Worm (Caenorhabditis elegans): ENCODE results near the gene F15H10.9.
A peak's percentile ranks its signal among the peaks of the same experiment; 100 is the strongest.

DNA sequence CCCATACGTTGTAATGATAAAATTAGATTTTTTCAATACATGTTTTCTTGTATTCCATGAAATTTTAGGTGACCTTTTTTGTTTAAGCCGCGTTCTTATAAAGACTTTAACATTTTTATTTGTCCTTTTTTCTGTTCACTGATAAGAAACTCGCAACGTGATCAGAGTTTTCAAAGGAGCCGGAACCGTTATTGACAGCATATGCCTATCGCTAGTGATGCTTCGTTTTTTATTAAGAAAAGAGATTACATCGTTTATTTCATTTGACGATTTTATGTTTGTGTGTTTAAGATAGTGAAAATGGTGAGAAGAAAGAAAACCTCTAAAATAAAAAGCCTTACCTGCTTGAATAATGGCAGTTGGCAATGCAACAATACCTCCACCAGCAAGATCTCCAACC, 18.1 kb upstream of the F15H10.9 start:
- peak; percentile 34; the same call in 1 of the 2 replicates for TF ChIP-seq pha-4 (GFP tag; IDR thresholded peaks at IDR 0.05)
- no peak for TF ChIP-seq pha-4 (tag; optimal IDR thresholded peaks at IDR 0.05)
- no peak for TF ChIP-seq Y105C5A.15 (GFP tag; IDR thresholded peaks at IDR 0.05)
